Worm (Caenorhabditis elegans) whole organism, early embryonic: ENCODE data around the gene T28C6.10.

ENCODE experiments used
- B0310.2 ChIP-seq: sonication (generic microtip); optimal IDR thresholded peaks from 2 replicates; lab custom pipeline; 2016; ENCODE audit warnings: mild to moderate bottlenecking, missing genetic modification characterization, missing compliant biosample characterization
- F13C5.2 ChIP-seq: sonication (generic microtip); optimal IDR thresholded peaks from 2 replicates; lab custom pipeline; 2017; ENCODE audit warnings: mild to moderate bottlenecking, missing genetic modification characterization, inconsistent platforms, missing compliant biosample characterization
- aly-1 ChIP-seq: sonication (generic microtip); optimal IDR thresholded peaks from 2 replicates; lab custom pipeline; 2016; ENCODE audit warnings: missing genetic modification characterization, missing compliant biosample characterization
- ama-1 ChIP-seq: fragments of 150-350 bp; optimal IDR thresholded peaks from 2 replicates; lab custom pipeline; 2014
- ceh-13 ChIP-seq: fragments of 200-800 bp; sonication (Bioruptor generic); optimal IDR thresholded peaks from 2 replicates; lab custom pipeline; 2018; ENCODE audit warnings: mild to moderate bottlenecking, missing genetic modification characterization, missing compliant biosample characterization
- ceh-36 ChIP-seq: sonication (generic microtip); optimal IDR thresholded peaks from 2 replicates; lab custom pipeline; 2016; ENCODE audit warnings: missing genetic modification characterization, inconsistent platforms, missing compliant biosample characterization
- ets-7 ChIP-seq: sonication (generic microtip); optimal IDR thresholded peaks from 2 replicates; lab custom pipeline; 2016; ENCODE audit warnings: missing genotype, missing genetic modification characterization, missing compliant biosample characterization
- flt-1 ChIP-seq: fragments of 200-800 bp; sonication (Bioruptor generic); IDR thresholded peaks from 2 replicates; pipeline ENCODE4 v1.3.6; 2022; ENCODE audit warnings: missing genetic modification characterization, missing compliant biosample characterization
- hmbx-1 ChIP-seq: sonication (generic microtip); optimal IDR thresholded peaks from 2 replicates; lab custom pipeline; 2016; ENCODE audit warnings: mild to moderate bottlenecking, missing genetic modification characterization, missing compliant biosample characterization
- hmg-4 ChIP-seq: fragments of 200-800 bp; sonication (Bioruptor generic); optimal IDR thresholded peaks from 2 replicates; lab custom pipeline; 2018; ENCODE audit warnings: mild to moderate bottlenecking, missing genetic modification characterization, missing compliant biosample characterization
- hnd-1 ChIP-seq: sonication (generic microtip); optimal IDR thresholded peaks from 2 replicates; lab custom pipeline; 2016; ENCODE audit warnings: missing genetic modification characterization, missing compliant biosample characterization
- pes-1 ChIP-seq: fragments of 200-800 bp; sonication (Bioruptor generic); IDR thresholded peaks from 2 replicates; pipeline ENCODE4 v1.3.6; 2022; ENCODE audit warnings: missing genetic modification reagents, missing genetic modification characterization, missing compliant biosample characterization
- scrt-1 ChIP-seq: fragments of 200-800 bp; sonication (Bioruptor generic); IDR thresholded peaks from 2 replicates; pipeline ENCODE4 v1.3.6; 2022; ENCODE audit warnings: missing genetic modification characterization, missing compliant biosample characterization
- sea-1 ChIP-seq: fragments of 200-800 bp; sonication (Bioruptor generic); conservative IDR thresholded peaks from 2 replicates; pipeline ENCODE4 v1.3.6; 2022; ENCODE audit warnings: missing genetic modification characterization, missing compliant biosample characterization
- tbx-11 ChIP-seq: fragments of 200-800 bp; sonication (Bioruptor generic); IDR thresholded peaks from 2 replicates; pipeline ENCODE4 v1.3.6; 2022; ENCODE audit warnings: missing genetic modification characterization, missing compliant biosample characterization
- tbx-37 ChIP-seq: fragments of 200-800 bp; sonication (Bioruptor generic); conservative IDR thresholded peaks from 2 replicates; pipeline ENCODE4 v1.3.6; 2022; ENCODE audit warnings: missing genetic modification reagents, missing genetic modification characterization, missing compliant biosample characterization
- tra-4 ChIP-seq: sonication (generic microtip); optimal IDR thresholded peaks from 2 replicates; lab custom pipeline; 2017; ENCODE audit warnings: missing genetic modification characterization, missing compliant biosample characterization

T28C6.10 gene

DNA sequence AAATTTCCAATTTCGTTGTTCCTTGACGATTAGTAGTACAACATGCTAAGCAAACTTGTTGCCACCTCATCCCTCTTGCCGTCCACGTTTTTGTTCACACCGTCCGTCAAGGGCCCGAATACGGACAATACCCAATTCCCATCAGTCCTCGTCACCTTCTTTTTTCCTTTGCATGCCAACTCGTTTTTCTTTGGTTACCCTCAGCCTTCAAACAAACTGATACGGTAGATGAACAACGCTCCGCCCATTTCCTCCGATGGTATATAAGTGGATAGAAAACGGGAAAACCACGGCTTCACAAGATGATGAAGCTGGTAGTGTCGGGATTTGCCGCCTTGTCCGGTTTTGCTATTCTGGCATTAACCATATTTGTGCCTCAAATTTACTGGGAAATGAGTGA, 30.2 kb downstream of the T28C6.10 start, which contains the start of gene col-118:
Gene col-118 (plus strand): TSS at position 301 of the 400 bp plus-strand sequence.
- no peak for TF ChIP-seq aly-1
- TF ChIP-seq ets-7 (tag; lab: Kevin White, UChicago) = no peak
- no peak for TF ChIP-seq B0310.2
- no peak for TF ChIP-seq ceh-13
- no peak for TF ChIP-seq F13C5.2 (tag; lab: Kevin White, UChicago)

DNA sequence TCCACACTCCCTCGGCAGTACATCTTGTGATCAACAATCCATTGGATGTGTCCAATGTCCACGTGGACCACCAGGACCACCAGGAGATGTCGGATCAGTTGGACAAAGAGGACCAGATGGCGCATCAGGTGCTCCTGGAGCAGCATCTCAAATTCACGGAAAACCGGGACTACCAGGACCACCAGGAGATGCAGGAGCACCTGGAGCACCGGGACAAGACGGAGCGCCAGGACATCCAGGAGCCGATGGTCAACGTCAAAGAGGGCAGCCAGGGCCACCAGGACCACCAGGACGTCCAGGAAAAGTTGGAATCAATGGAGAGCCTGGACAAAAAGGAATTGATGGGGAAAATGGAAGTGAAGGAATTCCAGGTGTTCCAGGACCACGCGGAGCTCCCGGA, 31.2 kb downstream of the T28C6.10 start:
- TF ChIP-seq hmbx-1 (tag; lab: Kevin White, UChicago) (no peak), F13C5.2 (tag; lab: Kevin White, UChicago) (no peak), ceh-36 (tag; lab: Kevin White, UChicago) (no peak), ceh-13 (no peak), hmg-4 (GFP tag; lab: Kevin White, UChicago) (no peak), flt-1 (GFP tag; lab: Robert Waterston, UW) (no peak), pes-1 (GFP tag; lab: Robert Waterston, UW) (no peak), ets-7 (tag; lab: Kevin White, UChicago) (no peak), ama-1 (lab: Kevin White, UChicago) (no peak), sea-1 (no peak), hnd-1 (no peak), tbx-11 (GFP tag; lab: Robert Waterston, UW) (no peak)

ce11 chrIV:8850807-8851206, 33.1 kb downstream of the T28C6.10 start:
- TF ChIP-seq hmg-4 (GFP tag; lab: Kevin White, UChicago) (no peak), aly-1 (peak; percentile 48)

- TF ChIP-seq B0310.2 (no peak), scrt-1 (GFP tag; lab: Robert Waterston, UW) (no peak), ama-1 (lab: Kevin White, UChicago) (no peak), aly-1 (no peak), tbx-37 (GFP tag; lab: Robert Waterston, UW) (no peak), tbx-11 (GFP tag; lab: Robert Waterston, UW) (no peak), sea-1 (no peak), hnd-1 (no peak), pes-1 (GFP tag; lab: Robert Waterston, UW) (no peak), F13C5.2 (tag; lab: Kevin White, UChicago) (no peak), flt-1 (GFP tag; lab: Robert Waterston, UW) (no peak), ceh-13 (no peak), hmg-4 (GFP tag; lab: Kevin White, UChicago) (no peak), ets-7 (tag; lab: Kevin White, UChicago) (no peak), tra-4 (tag; lab: Kevin White, UChicago) (no peak), ceh-36 (tag; lab: Kevin White, UChicago) (no peak), hmbx-1 (tag; lab: Kevin White, UChicago) (no peak)
These were observed 34.5 kb downstream of the T28C6.10 start, which contains the start of gene alp-1 for ce11 chrIV:8852194-8852593. Gene alp-1 (plus strand): TSS chrIV:8852494.

DNA sequence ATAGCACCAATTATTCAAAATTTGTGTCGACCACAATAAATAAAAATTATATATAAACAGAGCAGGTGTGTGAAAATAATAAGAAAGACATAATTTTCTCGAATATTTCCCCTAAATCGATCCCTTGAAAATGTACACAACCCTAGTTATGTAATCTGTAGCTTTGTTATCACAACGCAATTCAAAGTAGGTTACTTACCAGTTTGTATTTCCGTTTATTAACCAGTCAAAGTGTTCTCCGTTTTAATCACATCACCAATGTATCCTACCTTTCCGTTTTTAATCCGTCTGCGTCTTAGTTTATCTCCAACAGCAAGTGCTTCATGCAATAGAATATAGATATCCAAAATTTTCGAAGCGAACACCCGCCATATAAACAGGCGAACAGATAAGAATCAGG, 35.6 kb downstream of the T28C6.10 start:
- TF ChIP-seq ama-1 (lab: Kevin White, UChicago) = no peak
- no peak for TF ChIP-seq tra-4 (tag; lab: Kevin White, UChicago)
- TF ChIP-seq tbx-37 (GFP tag; lab: Robert Waterston, UW) = no peak

DNA sequence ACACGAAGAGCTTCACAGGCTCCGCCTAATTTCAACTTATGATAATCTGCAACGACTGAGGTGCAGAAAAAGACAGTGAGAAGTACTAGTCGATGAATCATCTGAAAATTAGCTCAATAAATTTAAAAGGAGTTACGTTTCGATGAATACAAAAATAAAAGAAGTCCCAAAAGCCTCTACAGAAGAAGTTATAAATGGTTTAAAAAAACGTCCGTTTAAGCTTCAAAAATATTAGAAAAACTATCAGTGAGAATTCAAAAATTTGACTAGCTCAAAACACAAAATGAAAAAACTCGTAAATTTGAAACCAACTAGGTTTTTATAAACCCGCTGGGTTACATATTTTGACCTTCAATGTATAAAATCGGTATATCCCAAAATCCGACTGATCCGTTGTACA, 38.2 kb downstream of the T28C6.10 start, which contains the start of gene T11B7.5:
Gene T11B7.5 (minus strand): TSS at position 101 of the 400 bp plus-strand sequence.
- no peak for TF ChIP-seq B0310.2
- no peak for TF ChIP-seq ceh-13
- no peak for TF ChIP-seq tra-4 (tag; lab: Kevin White, UChicago)
- no peak for TF ChIP-seq hnd-1
- TF ChIP-seq ama-1 (lab: Kevin White, UChicago) = no peak
- TF ChIP-seq pes-1 (GFP tag; lab: Robert Waterston, UW) = no peak
- no peak for TF ChIP-seq F13C5.2 (tag; lab: Kevin White, UChicago)
- no peak for TF ChIP-seq scrt-1 (GFP tag; lab: Robert Waterston, UW)
- TF ChIP-seq tbx-37 (GFP tag; lab: Robert Waterston, UW) = no peak
- TF ChIP-seq hmbx-1 (tag; lab: Kevin White, UChicago) = no peak
- no peak for TF ChIP-seq aly-1
- TF ChIP-seq hmg-4 (GFP tag; lab: Kevin White, UChicago) = no peak
- no peak for TF ChIP-seq sea-1
- no peak for TF ChIP-seq ets-7 (tag; lab: Kevin White, UChicago)
- TF ChIP-seq ceh-36 (tag; lab: Kevin White, UChicago) = no peak
- no peak for TF ChIP-seq tbx-11 (GFP tag; lab: Robert Waterston, UW)
- no peak for TF ChIP-seq flt-1 (GFP tag; lab: Robert Waterston, UW)

- no peak for TF ChIP-seq aly-1
- no peak for TF ChIP-seq hmg-4 (GFP tag; lab: Kevin White, UChicago)
- no peak for TF ChIP-seq sea-1
- TF ChIP-seq ets-7 (tag; lab: Kevin White, UChicago) = no peak
These were observed 46.9 kb downstream of the T28C6.10 start for ce11 chrIV:8864672-8865071.

- no peak for TF ChIP-seq pes-1 (GFP tag; lab: Robert Waterston, UW)
- TF ChIP-seq aly-1 = no peak
- TF ChIP-seq hmg-4 (GFP tag; lab: Kevin White, UChicago) = no peak
- TF ChIP-seq tra-4 (tag; lab: Kevin White, UChicago) = no peak
- no peak for TF ChIP-seq scrt-1 (GFP tag; lab: Robert Waterston, UW)
- no peak for TF ChIP-seq flt-1 (GFP tag; lab: Robert Waterston, UW)
- no peak for TF ChIP-seq tbx-11 (GFP tag; lab: Robert Waterston, UW)
- TF ChIP-seq sea-1 = no peak
- TF ChIP-seq ceh-36 (tag; lab: Kevin White, UChicago) = no peak
- no peak for TF ChIP-seq ets-7 (tag; lab: Kevin White, UChicago)
- TF ChIP-seq hmbx-1 (tag; lab: Kevin White, UChicago) = no peak
- TF ChIP-seq F13C5.2 (tag; lab: Kevin White, UChicago) = no peak
- no peak for TF ChIP-seq hnd-1
These were observed 47.6 kb downstream of the T28C6.10 start, which contains the start of gene C09G9.1 for ce11 chrIV:8865343-8865742. Gene C09G9.1 (minus strand): TSS chrIV:8865485.
